Worm (Caenorhabditis elegans): ENCODE results near the gene srg-24.
"Not testable (repeated sequence)": the region's sequence is repeated elsewhere in the genome, so short reads cannot be mapped to it uniquely, and the experiment has no call there.

The srg-24 gene

DNA sequence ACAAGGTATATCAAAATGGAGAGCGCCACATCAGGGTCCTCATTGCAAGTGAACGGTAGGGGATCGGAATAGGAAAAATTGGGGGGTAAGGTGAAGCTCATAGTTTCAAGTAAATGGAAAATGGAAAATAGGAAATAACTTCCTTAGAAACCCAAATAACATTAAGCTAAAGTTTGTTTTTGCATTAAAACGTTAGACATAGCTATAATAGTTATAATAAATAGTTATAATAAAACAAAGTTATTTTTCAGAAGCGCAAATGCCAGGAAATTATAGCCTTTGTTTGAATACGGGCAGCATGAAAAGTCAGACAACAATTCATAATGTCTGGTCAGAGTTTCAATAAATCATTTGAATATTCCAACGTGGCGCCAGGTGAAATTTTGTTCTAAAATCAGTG is at the start of gene srg-24:
srg-24 (minus strand) TSS at position 101 of the 400 bp plus-strand sequence.
- TF ChIP-seq bed-3 (GFP tag; optimal IDR thresholded peaks at IDR 0.05) (no peak), nhr-237 (tag; optimal IDR thresholded peaks at IDR 0.05) (no peak), tbx-8 (GFP tag; optimal IDR thresholded peaks at IDR 0.05) (no peak), lsy-2 (tag; optimal IDR thresholded peaks at IDR 0.05) (no peak), elt-3 (tag; optimal IDR thresholded peaks at IDR 0.05) (no peak), sptf-1 (tag; optimal IDR thresholded peaks at IDR 0.05) (no peak), unc-120 (tag; optimal IDR thresholded peaks at IDR 0.05; ENCODE audit: poor library complexity, severe bottlenecking) (no peak), mab-5 (tag; optimal IDR thresholded peaks at IDR 0.05) (no peak), lin-13 (tag; optimal IDR thresholded peaks at IDR 0.05) (no peak), ceh-83 (GFP tag; optimal IDR thresholded peaks at IDR 0.05) (no peak), blmp-1 (tag; optimal IDR thresholded peaks at IDR 0.05) (no peak), flh-1 (GFP tag; optimal IDR thresholded peaks at IDR 0.05) (no peak), nhr-2 (tag; optimal IDR thresholded peaks at IDR 0.05) (no peak), elt-1 (tag; optimal IDR thresholded peaks at IDR 0.05; ENCODE audit: borderline replicate concordance, insufficient read depth) (no peak), nhr-12 (tag; optimal IDR thresholded peaks at IDR 0.05) (no peak), cnd-1 (tag; optimal IDR thresholded peaks at IDR 0.05) (no peak)

DNA sequence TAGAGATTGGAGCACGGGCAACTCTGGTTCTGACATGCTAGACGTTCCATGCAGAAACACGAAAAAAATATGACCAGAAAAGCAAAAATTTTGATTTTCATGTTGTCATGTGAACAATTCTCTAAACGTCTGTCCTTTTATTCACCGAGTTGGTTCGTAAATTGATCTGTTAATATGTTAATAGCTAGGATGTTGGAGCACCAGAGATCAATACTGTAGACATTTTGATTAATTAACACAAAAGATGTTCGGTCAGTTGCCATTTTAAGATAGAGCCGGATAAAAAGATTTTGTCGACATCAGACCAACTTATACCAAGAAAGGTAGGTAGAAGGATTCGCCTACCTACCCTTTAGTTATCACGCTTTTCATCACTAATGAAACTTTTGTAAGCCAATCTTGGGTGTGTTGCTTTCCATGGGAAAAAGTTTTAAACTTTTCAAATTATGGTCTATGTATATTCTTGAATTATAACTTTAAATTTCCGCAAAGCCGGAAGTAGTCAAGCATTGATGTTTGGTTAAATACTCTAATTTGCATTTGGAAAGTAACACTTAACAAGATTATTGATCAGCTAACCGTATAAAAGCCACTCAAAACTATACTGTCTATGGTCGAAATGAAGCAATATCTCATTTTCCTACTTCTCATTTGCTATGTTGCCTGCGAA is 49.2 kb upstream of the srg-24 start, which contains the start of the genes T10D4.11 and T10D4.1:
T10D4.11 (minus strand) TSS at position 101 of the 670 bp plus-strand sequence.
T10D4.1 (plus strand) TSS at position 620 of the 670 bp plus-strand sequence.
- TF ChIP-seq ceh-43 (GFP tag; optimal IDR thresholded peaks at IDR 0.05) (no peak), snpc-4 (tag; optimal IDR thresholded peaks at IDR 0.05) (no peak), lin-13 (tag; optimal IDR thresholded peaks at IDR 0.05) (no peak), sem-2 (GFP tag; optimal IDR thresholded peaks at IDR 0.05) (no peak), hlh-1 (tag; optimal IDR thresholded peaks at IDR 0.05) (no peak), elt-1 (tag; optimal IDR thresholded peaks at IDR 0.05; ENCODE audit: borderline replicate concordance, insufficient read depth) (no peak), nhr-12 (tag; optimal IDR thresholded peaks at IDR 0.05) (no peak), bed-3 (GFP tag; optimal IDR thresholded peaks at IDR 0.05) (no peak), nhr-28 (tag; optimal IDR thresholded peaks at IDR 0.05) (no peak), mab-5 (tag; optimal IDR thresholded peaks at IDR 0.05) (no peak), flh-1 (GFP tag; optimal IDR thresholded peaks at IDR 0.05) (no peak), ham-2 (GFP tag; optimal IDR thresholded peaks at IDR 0.05) (no peak), cnd-1 (tag; optimal IDR thresholded peaks at IDR 0.05) (no peak)

DNA sequence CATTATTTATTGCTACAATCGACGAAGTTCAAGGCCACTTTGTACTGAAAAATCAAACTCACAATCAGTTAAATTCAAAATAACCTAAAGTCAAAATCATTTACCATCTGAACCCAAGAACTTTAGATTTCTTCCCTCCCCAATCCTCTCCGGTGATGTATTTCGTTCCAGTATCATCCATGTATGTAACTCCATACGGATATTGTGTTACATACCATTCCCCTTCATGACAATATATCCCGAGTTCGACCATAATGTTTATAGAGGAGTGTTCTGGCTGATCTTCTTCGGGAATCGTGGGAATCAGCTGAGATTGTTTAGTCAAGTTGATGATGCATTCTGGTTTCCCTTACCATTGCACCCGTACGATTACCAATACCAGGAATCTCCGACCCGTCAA is 48.0 kb upstream of the srg-24 start:
- no peak for TF ChIP-seq ces-1 (GFP tag; optimal IDR thresholded peaks at IDR 0.05)
- no peak for TF ChIP-seq sptf-1 (tag; optimal IDR thresholded peaks at IDR 0.05)
- no peak for TF ChIP-seq zip-8 (tag; optimal IDR thresholded peaks at IDR 0.05)
- TF ChIP-seq nhr-12 (tag; optimal IDR thresholded peaks at IDR 0.05), result no peak
- no peak for TF ChIP-seq elt-1 (tag; optimal IDR thresholded peaks at IDR 0.05; ENCODE audit: borderline replicate concordance, insufficient read depth)
- no peak for TF ChIP-seq lin-13 (tag; optimal IDR thresholded peaks at IDR 0.05)
- no peak for TF ChIP-seq drap-1 (GFP tag; optimal IDR thresholded peaks at IDR 0.05)

DNA sequence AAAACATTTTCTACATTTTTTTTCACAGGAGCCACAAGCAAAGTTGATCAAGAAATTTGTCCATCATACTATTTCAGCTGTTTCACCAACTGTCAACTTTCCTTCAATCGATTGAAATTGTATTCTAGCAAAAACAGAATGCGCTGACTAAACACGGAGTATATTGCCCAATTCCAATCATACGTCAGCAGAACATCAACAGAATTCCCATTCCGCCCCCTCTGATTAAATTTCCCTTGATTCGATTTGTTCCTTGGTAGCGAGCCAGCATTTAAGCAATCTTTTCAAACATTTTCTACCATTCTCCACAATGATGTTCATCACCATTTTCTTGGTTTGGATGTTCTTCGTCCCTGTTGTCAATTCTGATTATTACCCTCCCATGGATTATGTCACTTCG is 45.4 kb upstream of the srg-24 start, which contains the start of gene T10D4.15:
T10D4.15 (plus strand) TSS at position 301 of the 400 bp plus-strand sequence.
- no peak for TF ChIP-seq snpc-4 (tag; optimal IDR thresholded peaks at IDR 0.05)
- TF ChIP-seq pha-4 (tag; optimal IDR thresholded peaks at IDR 0.05), result no peak
- no peak for TF ChIP-seq sem-2 (GFP tag; optimal IDR thresholded peaks at IDR 0.05)
- no peak for TF ChIP-seq mls-2 (tag; optimal IDR thresholded peaks at IDR 0.05)
- no peak for TF ChIP-seq unc-39 (tag; optimal IDR thresholded peaks at IDR 0.05)
- TF ChIP-seq nhr-237 (tag; optimal IDR thresholded peaks at IDR 0.05), result no peak
- TF ChIP-seq elt-3 (tag; optimal IDR thresholded peaks at IDR 0.05), result no peak
- no peak for TF ChIP-seq flh-1 (GFP tag; optimal IDR thresholded peaks at IDR 0.05)
- no peak for TF ChIP-seq ceh-83 (GFP tag; optimal IDR thresholded peaks at IDR 0.05)
- TF ChIP-seq blmp-1 (tag; optimal IDR thresholded peaks at IDR 0.05), result no peak
- no peak for TF ChIP-seq nhr-28 (tag; optimal IDR thresholded peaks at IDR 0.05)
- TF ChIP-seq lin-13 (tag; optimal IDR thresholded peaks at IDR 0.05), result no peak
- TF ChIP-seq ham-2 (GFP tag; optimal IDR thresholded peaks at IDR 0.05), result no peak
- no peak for TF ChIP-seq mab-5 (tag; optimal IDR thresholded peaks at IDR 0.05)
- no peak for TF ChIP-seq drap-1 (GFP tag; optimal IDR thresholded peaks at IDR 0.05)
- no peak for TF ChIP-seq unc-62 (GFP tag; optimal IDR thresholded peaks at IDR 0.05)

DNA sequence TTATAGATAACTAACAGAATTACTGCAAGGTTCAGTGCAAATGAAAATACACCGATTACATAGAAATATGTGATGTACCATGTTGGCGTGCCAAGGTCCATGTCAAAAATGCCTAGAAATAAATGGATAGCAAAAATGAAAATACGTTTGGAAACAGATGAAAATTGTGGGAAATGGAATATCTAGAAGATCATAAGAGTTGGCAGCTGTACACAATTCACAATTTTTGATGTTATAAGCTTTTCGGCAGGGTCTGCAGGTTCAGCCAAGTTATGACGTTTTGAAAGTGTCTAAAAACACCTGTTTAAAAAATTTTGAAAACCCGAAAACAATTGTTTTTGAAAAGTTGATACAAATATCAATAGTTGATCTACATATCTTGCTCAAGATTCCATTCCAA is 44.1 kb upstream of the srg-24 start, which contains the start of gene sri-43:
sri-43 (minus strand) TSS at position 101 of the 400 bp plus-strand sequence.
- TF ChIP-seq pha-4 (tag; optimal IDR thresholded peaks at IDR 0.05); nhr-76 (tag; optimal IDR thresholded peaks at IDR 0.05); unc-120 (tag; optimal IDR thresholded peaks at IDR 0.05; ENCODE audit: poor library complexity, severe bottlenecking): not testable (repeated sequence)
